Fruit fly (Drosophila melanogaster) whole organism, embryonic: Measurements from ENCODE around the gene CG14088.
A peak's percentile ranks its signal among the peaks of the same experiment; 100 is the strongest.

ENCODE experiments used
- Atf3 ChIP-seq: fragments of 200-800 bp; sonication (Bioruptor generic); optimal IDR thresholded peaks from 3 replicates; lab custom pipeline; 2016; ENCODE audit warnings: missing biosample characterization, missing genetic modification characterization
- B-H2 ChIP-seq: fragments of 200-800 bp; sonication (Bioruptor generic); optimal IDR thresholded peaks from 2 replicates; lab custom pipeline; 2018; ENCODE audit warnings: missing biosample characterization, mild to moderate bottlenecking, missing genetic modification characterization
- CG1024 ChIP-seq: fragments of 200-800 bp; sonication (Bioruptor generic); IDR thresholded peaks from 2 replicates; pipeline ENCODE4 v1.3.6; 2022; ENCODE audit warnings: missing biosample characterization, missing genetic modification characterization
- CG10431 ChIP-seq: fragments of 200-800 bp; sonication (Bioruptor generic); optimal IDR thresholded peaks from 3 replicates; lab custom pipeline; 2018; ENCODE audit warnings: missing biosample characterization, mild to moderate bottlenecking, missing genetic modification characterization
- CG12299 ChIP-seq: fragments of 200-800 bp; sonication (Bioruptor generic); optimal IDR thresholded peaks from 2 replicates; lab custom pipeline; 2018; ENCODE audit warnings: missing biosample characterization, mild to moderate bottlenecking, missing genetic modification characterization
- CG13287 ChIP-seq: fragments of 200-800 bp; sonication (Bioruptor generic); IDR thresholded peaks from 2 replicates; pipeline ENCODE4 v1.3.6; 2022; ENCODE audit warnings: missing biosample characterization, missing genetic modification characterization; ENCODE audit not compliant: partially characterized antibody
- CG15514 ChIP-seq: fragments of 200-800 bp; sonication (Bioruptor generic); optimal IDR thresholded peaks from 3 replicates; lab custom pipeline; 2017; ENCODE audit warnings: missing biosample characterization, missing genetic modification characterization, mild to moderate bottlenecking, moderate library complexity, missing genetic modification reagents
- CG17568 ChIP-seq: fragments of 200-800 bp; sonication (Bioruptor generic); optimal IDR thresholded peaks from 2 replicates; lab custom pipeline; 2018; ENCODE audit warnings: missing biosample characterization, mild to moderate bottlenecking, missing genetic modification characterization, moderate library complexity
- CG17612 ChIP-seq: fragments of 200-800 bp; sonication (Bioruptor generic); IDR thresholded peaks from 2 replicates; pipeline ENCODE4 v1.3.6; 2022; ENCODE audit warnings: missing biosample characterization, missing genetic modification characterization
- CG18599 ChIP-seq: fragments of 200-800 bp; sonication (Bioruptor generic); optimal IDR thresholded peaks from 3 replicates; lab custom pipeline; 2017; ENCODE audit warnings: missing biosample characterization, missing genetic modification characterization, mild to moderate bottlenecking, moderate library complexity, missing genetic modification reagents
- CG2116 ChIP-seq: fragments of 200-800 bp; sonication (Bioruptor generic); optimal IDR thresholded peaks from 3 replicates; lab custom pipeline; 2018; ENCODE audit warnings: missing biosample characterization, mild to moderate bottlenecking, missing genetic modification characterization
- CG2199 ChIP-seq: fragments of 200-800 bp; sonication (Bioruptor generic); IDR thresholded peaks from 3 replicates; pipeline ENCODE4 v1.3.6; 2022; ENCODE audit warnings: missing biosample characterization, missing genetic modification characterization
- CG32767 ChIP-seq: fragments of 200-800 bp; sonication (Bioruptor generic); IDR thresholded peaks from 2 replicates; pipeline ENCODE4 v1.3.6; 2022; ENCODE audit warnings: missing biosample characterization, missing genetic modification characterization
- CG33557 ChIP-seq: fragments of 200-800 bp; sonication (Bioruptor generic); optimal IDR thresholded peaks from 2 replicates; lab custom pipeline; 2019; ENCODE audit warnings: missing biosample characterization, mild to moderate bottlenecking, missing genetic modification characterization, moderate library complexity
- CG3726 ChIP-seq: fragments of 200-800 bp; sonication (Bioruptor generic); IDR thresholded peaks from 3 replicates; pipeline ENCODE4, ENCODE4 v1.3.6; 2022; ENCODE audit warnings: missing biosample characterization, missing genetic modification characterization
- CG43689 ChIP-seq: fragments of 200-800 bp; sonication (Bioruptor generic); IDR thresholded peaks from 2 replicates; pipeline ENCODE4 v1.3.6; 2022; ENCODE audit warnings: missing biosample characterization, missing genetic modification characterization
- CG7357 ChIP-seq: fragments of 200-800 bp; sonication (Bioruptor generic); IDR thresholded peaks from 3 replicates; pipeline ENCODE4 v1.3.6; 2022; ENCODE audit warnings: missing biosample characterization, missing genetic modification characterization
- CG7987 ChIP-seq: fragments of 200-800 bp; sonication (Bioruptor generic); optimal IDR thresholded peaks from 2 replicates; lab custom pipeline; 2018; ENCODE audit warnings: missing biosample characterization, mild to moderate bottlenecking, missing genetic modification characterization, moderate library complexity
- CG8765 ChIP-seq: fragments of 200-800 bp; sonication (Bioruptor generic); IDR thresholded peaks from 2 replicates; pipeline ENCODE4 v1.3.6; 2022; ENCODE audit warnings: missing biosample characterization, missing genetic modification characterization
- CG9797 ChIP-seq: fragments of 200-800 bp; sonication (Bioruptor generic); optimal IDR thresholded peaks from 3 replicates; lab custom pipeline; 2018; ENCODE audit warnings: missing biosample characterization, mild to moderate bottlenecking, missing genetic modification characterization
- CG9817 ChIP-seq: fragments of 200-800 bp; sonication (Bioruptor generic); optimal IDR thresholded peaks from 2 replicates; lab custom pipeline; 2018; ENCODE audit warnings: missing biosample characterization, mild to moderate bottlenecking, missing genetic modification characterization, moderate library complexity
- Dad ChIP-seq: fragments of 200-800 bp; sonication (Bioruptor generic); optimal IDR thresholded peaks from 3 replicates; lab custom pipeline; 2016; ENCODE audit warnings: missing biosample characterization, missing genetic modification characterization
- Deaf1 ChIP-seq: fragments of 200-800 bp; optimal IDR thresholded peaks from 3 replicates; lab custom pipeline; 2019; ENCODE audit warnings: missing biosample characterization, mild to moderate bottlenecking, missing genetic modification characterization, moderate library complexity
- HLHmδ ChIP-seq: fragments of 200-800 bp; sonication (Bioruptor generic); optimal IDR thresholded peaks from 2 replicates; lab custom pipeline; 2018; ENCODE audit warnings: missing biosample characterization, mild to moderate bottlenecking, missing genetic modification characterization, moderate library complexity
- Hr51 ChIP-seq, 2 experiments: fragments of 200-800 bp; sonication (Bioruptor generic); optimal IDR thresholded peaks; 2 replicates in 1 of 2; 3 replicates in 1 of 2; lab custom pipeline; 2016 to 2018; ENCODE audit warnings: missing biosample characterization in 2 of 2, missing genetic modification characterization in 2 of 2, mild to moderate bottlenecking in 1 of 2, moderate library complexity in 1 of 2
- Hr78 ChIP-seq, 2 experiments: fragments of 200-800 bp in 1 of 2; fragments of >200 bp in 1 of 2; sonication (Bioruptor generic) in 1 of 2; optimal IDR thresholded peaks; 2 replicates each; lab custom pipeline; 2017 to 2019; ENCODE audit warnings: missing biosample characterization in 2 of 2, missing genetic modification characterization in 2 of 2, mild to moderate bottlenecking in 1 of 2, moderate library complexity in 1 of 2
- Lhr ChIP-seq: fragments of 200-800 bp; sonication (Bioruptor generic); optimal IDR thresholded peaks from 3 replicates; lab custom pipeline; 2017; ENCODE audit warnings: mild to moderate bottlenecking, missing biosample characterization, missing genetic modification reagents, missing genetic modification characterization
- Nf-YA ChIP-seq: fragments of 200-800 bp; sonication (Bioruptor generic); IDR thresholded peaks from 2 replicates; pipeline ENCODE4 v1.3.6; 2022; ENCODE audit warnings: missing biosample characterization, missing genetic modification characterization
- Nf-YC ChIP-seq: fragments of 200-800 bp; optimal IDR thresholded peaks from 3 replicates; lab custom pipeline; 2019; ENCODE audit warnings: missing biosample characterization, mild to moderate bottlenecking, missing genetic modification characterization, moderate library complexity
- Ptx1 ChIP-seq: fragments of 200-800 bp; sonication (Bioruptor generic); IDR thresholded peaks from 2 replicates; pipeline ENCODE4 v1.3.6; 2022; ENCODE audit warnings: missing biosample characterization, missing genetic modification characterization
- Sry-δ ChIP-seq: fragments of 200-800 bp; sonication (Bioruptor generic); optimal IDR thresholded peaks from 2 replicates; lab custom pipeline; 2016; ENCODE audit warnings: missing biosample characterization, missing genetic modification characterization
- Tbp ChIP-seq: fragments of >200 bp; optimal IDR thresholded peaks from 2 replicates; lab custom pipeline; 2018; ENCODE audit warnings: missing biosample characterization, missing genetic modification characterization
- Usf ChIP-seq: fragments of 200-800 bp; sonication (Bioruptor generic); optimal IDR thresholded peaks from 2 replicates; lab custom pipeline; 2017; ENCODE audit warnings: missing genotype, missing biosample characterization, missing genetic modification characterization
- abd-A ChIP-seq: fragments of 200-800 bp; sonication (Bioruptor generic); optimal IDR thresholded peaks from 3 replicates; lab custom pipeline; 2019; ENCODE audit warnings: missing biosample characterization, mild to moderate bottlenecking, missing genetic modification characterization, moderate library complexity
- ap ChIP-seq: fragments of 200-800 bp; sonication (Bioruptor generic); IDR thresholded peaks from 2 replicates; pipeline ENCODE4 v1.3.6; 2022; ENCODE audit warnings: missing biosample characterization, missing genetic modification characterization
- chm ChIP-seq: fragments of 200-800 bp; sonication (Bioruptor generic); IDR thresholded peaks from 2 replicates; pipeline ENCODE4 v1.3.6; 2022; ENCODE audit warnings: missing biosample characterization, missing genetic modification characterization
- ci ChIP-seq: fragments of 200-800 bp; sonication (Bioruptor generic); IDR thresholded peaks from 3 replicates; pipeline ENCODE4 v1.3.6; 2022; ENCODE audit warnings: missing biosample characterization, missing genetic modification characterization
- dmrt11E ChIP-seq: fragments of 200-800 bp; sonication (Bioruptor generic); optimal IDR thresholded peaks from 3 replicates; lab custom pipeline; 2018; ENCODE audit warnings: missing biosample characterization, mild to moderate bottlenecking, missing genetic modification characterization, moderate library complexity
- dysf ChIP-seq: fragments of 200-800 bp; sonication (Bioruptor generic); IDR thresholded peaks from 3 replicates; pipeline ENCODE4 v1.3.6; 2022; ENCODE audit warnings: missing biosample characterization, missing genetic modification characterization
- eve ChIP-seq, 2 experiments: fragments of >200 bp; optimal IDR thresholded peaks; 2 replicates each; lab custom pipeline; 2017; ENCODE audit warnings: missing biosample characterization in 2 of 2, missing genetic modification characterization in 2 of 2
- mirr ChIP-seq: fragments of 200-800 bp; sonication (Bioruptor generic); optimal IDR thresholded peaks from 3 replicates; lab custom pipeline; 2018; ENCODE audit warnings: missing biosample characterization, mild to moderate bottlenecking, missing genetic modification characterization
- onecut ChIP-seq: fragments of 200-800 bp; sonication (Bioruptor generic); IDR thresholded peaks from 2 replicates; pipeline ENCODE4 v1.3.6; 2022; ENCODE audit warnings: missing biosample characterization, missing genetic modification characterization
- ranshi ChIP-seq: fragments of 200-800 bp; sonication (Bioruptor generic); IDR thresholded peaks from 2 replicates; pipeline ENCODE4 v1.3.6; 2022; ENCODE audit warnings: missing biosample characterization, missing genetic modification characterization
- sima ChIP-seq: fragments of 200-800 bp; sonication (Bioruptor generic); optimal IDR thresholded peaks from 2 replicates; lab custom pipeline; 2016; ENCODE audit warnings: missing biosample characterization, missing genetic modification characterization
- vnd ChIP-seq: fragments of 200-800 bp; sonication (Bioruptor generic); IDR thresholded peaks from 3 replicates; pipeline ENCODE4 v1.3.6; 2022; ENCODE audit warnings: missing biosample characterization, missing genetic modification characterization; ENCODE audit not compliant: partially characterized antibody
- z ChIP-seq: fragments of 200-800 bp; sonication (Bioruptor generic); IDR thresholded peaks from 3 replicates; pipeline ENCODE4 v1.3.6; 2022; ENCODE audit warnings: missing biosample characterization, missing genetic modification characterization

CG14088 gene

DNA sequence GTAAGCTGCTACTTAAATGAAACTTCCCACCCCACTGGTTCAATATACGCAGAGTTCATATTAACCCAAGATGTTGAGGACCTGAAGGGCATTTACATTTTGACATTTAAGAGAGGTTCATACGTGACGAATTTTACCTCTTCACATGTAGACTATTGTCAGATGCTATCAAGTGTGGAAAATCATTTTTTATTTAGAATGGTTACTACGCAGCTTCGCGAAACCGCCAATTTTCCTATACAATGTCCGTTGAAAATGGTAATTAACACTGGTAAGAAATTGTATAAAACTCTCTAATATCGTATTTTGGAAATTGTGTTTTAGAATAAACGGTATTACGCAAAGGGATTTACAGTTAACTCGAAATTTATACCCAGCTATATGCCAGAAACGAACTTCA, 33.9 kb downstream of the CG14088 start:
- TF ChIP-seq CG17612, result no peak
- TF ChIP-seq CG2199 (GFP tag; lab: Robert Waterston, UW), result peak; percentile 100

dm6 chr3L:19236060-19236459, 34.4 kb downstream of the CG14088 start, which contains the start of gene CG33647:
Gene CG33647, plus strand, starts transcription at chr3L:19236360.
- TF ChIP-seq CG33557 (GFP tag; lab: Kevin White, UChicago) (no peak), mirr (GFP tag; lab: Kevin White, UChicago) (no peak), z (GFP tag; lab: Robert Waterston, UW) (no peak), sima (GFP tag; lab: Kevin White, UChicago) (no peak), Dad (no peak), HLHmδ (no peak), CG10431 (GFP tag; lab: Kevin White, UChicago) (no peak), Nf-YC (tag; lab: Kevin White, UChicago) (no peak), eve (GFP tag; optimal IDR thresholded peaks at IDR 0.05; lab: Kevin White, UChicago) (no peak), chm (GFP tag; lab: Robert Waterston, UW) (no peak)
- TF ChIP-seq, all 482 proteins: peak for 0

dm6 chr3L:19234922-19235702, 35.3 kb downstream of the CG14088 start, which contains the start of gene fz2:
Gene fz2, minus strand, starts transcription at chr3L:19235373.
- TF ChIP-seq CG9817 (tag; lab: Kevin White, UChicago) (no peak), CG12299 (tag; lab: Kevin White, UChicago) (no peak), B-H2 (GFP tag; lab: Kevin White, UChicago) (no peak), Hr78 (GFP tag; optimal IDR thresholded peaks at IDR 0.05; lab: Kevin White, UChicago) (no peak), dysf (GFP tag; lab: Robert Waterston, UW) (no peak), Atf3 (no peak), Nf-YA (GFP tag; lab: Robert Waterston, UW) (no peak), onecut (GFP tag; lab: Robert Waterston, UW) (no peak), Hr51 (GFP tag; optimal IDR thresholded peaks at IDR 0.05; lab: Kevin White, UChicago) (peak in 1 of 2 experiments; percentile 0), CG32767 (GFP tag; lab: Robert Waterston, UW) (no peak), abd-A (tag; lab: Kevin White, UChicago) (peak; percentile 78), Tbp (GFP tag; lab: Kevin White, UChicago) (no peak), Sry-δ (GFP tag; lab: Kevin White, UChicago) (no peak), dmrt11E (tag; lab: Kevin White, UChicago) (no peak), Ptx1 (GFP tag; lab: Robert Waterston, UW) (no peak), CG43689 (GFP tag; lab: Robert Waterston, UW) (no peak), CG2116 (GFP tag; lab: Kevin White, UChicago) (no peak), ci (GFP tag; lab: Robert Waterston, UW) (0 out of 3 replicates have a peak, but pooled peaks have one; percentile 7), CG13287 (GFP tag; lab: Robert Waterston, UW) (peak; percentile 21; the same call in 1 of the 2 replicates), Lhr (no peak), CG8765 (GFP tag; lab: Robert Waterston, UW) (no peak), Usf (no peak), CG7357 (GFP tag; lab: Robert Waterston, UW) (no peak), CG17568 (GFP tag; lab: Kevin White, UChicago) (no peak), ap (no peak), CG1024 (GFP tag; lab: Robert Waterston, UW) (no peak), ranshi (GFP tag; lab: Robert Waterston, UW) (no peak), CG18599 (GFP tag; lab: Kevin White, UChicago) (no peak), vnd (no peak), Deaf1 (tag; lab: Kevin White, UChicago) (peak; percentile 24), CG15514 (GFP tag; lab: Kevin White, UChicago) (peak; percentile 5), CG9797 (GFP tag; lab: Kevin White, UChicago) (no peak), CG7987 (GFP tag; lab: Kevin White, UChicago) (no peak), CG3726 (GFP tag; lab: Robert Waterston, UW) (no peak)
